Fruit fly (Drosophila melanogaster): ENCODE results near the gene Hibch.

- no peak for TF ChIP-seq CG8478 (optimal IDR thresholded peaks at IDR 0.05)
- TF ChIP-seq CTCF (optimal IDR thresholded peaks at IDR 0.05), result no peak
Observed at dm6 chr3R:15345198-15346017, 11.6 kb upstream of the Hibch start.

Data from S2 (cell line).